Fruit fly (Drosophila melanogaster) whole organism, embryonic: ENCODE data around the gene sicily.

ENCODE experiments used
- Asciz ChIP-seq: fragments of 200-800 bp; sonication (Bioruptor generic); optimal IDR thresholded peaks from 2 replicates; lab custom pipeline; 2017; ENCODE audit warnings: missing biosample characterization, mild to moderate bottlenecking, missing genetic modification characterization, missing genetic modification reagents
- Atf-2 ChIP-seq: fragments of 200-800 bp; sonication (Bioruptor generic); optimal IDR thresholded peaks from 2 replicates; lab custom pipeline; 2016; ENCODE audit warnings: missing biosample characterization, missing genetic modification characterization
- BEAF-32 ChIP-seq: fragments of 200-800 bp; sonication (Bioruptor generic); optimal IDR thresholded peaks from 3 replicates; lab custom pipeline; 2017; ENCODE audit warnings: missing biosample characterization, missing genetic modification characterization, mild to moderate bottlenecking, moderate library complexity, missing genetic modification reagents
- CG10147 ChIP-seq: fragments of 200-800 bp; sonication (Bioruptor generic); optimal IDR thresholded peaks from 2 replicates; lab custom pipeline; 2019; ENCODE audit warnings: missing biosample characterization, mild to moderate bottlenecking, missing genetic modification characterization, moderate library complexity
- CG10321 ChIP-seq: fragments of 200-800 bp; sonication (Bioruptor generic); IDR thresholded peaks from 2 replicates; pipeline ENCODE4 v1.3.6; 2022; ENCODE audit warnings: missing biosample characterization, missing genetic modification characterization
- CG10654 ChIP-seq: fragments of 200-800 bp; sonication (Bioruptor generic); optimal IDR thresholded peaks from 2 replicates; lab custom pipeline; 2016; ENCODE audit warnings: missing biosample characterization, missing genetic modification characterization
- CG11085 ChIP-seq: fragments of 200-800 bp; sonication (Bioruptor generic); IDR thresholded peaks from 2 replicates; pipeline ENCODE4 v1.3.6; 2022; ENCODE audit warnings: missing biosample characterization, missing genetic modification characterization
- CG11456 ChIP-seq: fragments of 200-800 bp; sonication (Bioruptor generic); IDR thresholded peaks from 3 replicates; pipeline ENCODE4 v1.3.6; 2022; ENCODE audit warnings: missing biosample characterization, missing genetic modification characterization
- CG13123 ChIP-seq: fragments of 200-800 bp; sonication (Bioruptor generic); optimal IDR thresholded peaks from 2 replicates; lab custom pipeline; 2016; ENCODE audit warnings: missing biosample characterization, missing genetic modification characterization
- CG14014 ChIP-seq: fragments of 200-800 bp; sonication (Bioruptor generic); IDR thresholded peaks from 2 replicates; pipeline ENCODE4 v1.3.6; 2022; ENCODE audit warnings: missing biosample characterization, missing genetic modification characterization
- CG14050 ChIP-seq: fragments of 200-800 bp; sonication (Bioruptor generic); IDR thresholded peaks from 3 replicates; pipeline ENCODE4 v1.3.6; 2022; ENCODE audit warnings: missing biosample characterization, missing genetic modification characterization
- CG14441 ChIP-seq: fragments of 200-800 bp; sonication (Bioruptor generic); IDR thresholded peaks from 2 replicates; pipeline ENCODE4 v1.3.6; 2022; ENCODE audit warnings: missing biosample characterization, missing genetic modification characterization
- CG14965 ChIP-seq: fragments of 200-800 bp; sonication (Bioruptor generic); optimal IDR thresholded peaks from 2 replicates; lab custom pipeline; 2016; ENCODE audit warnings: missing biosample characterization, missing genetic modification characterization, borderline replicate concordance
- CG15696 ChIP-seq: fragments of 200-800 bp; sonication (Bioruptor generic); optimal IDR thresholded peaks from 2 replicates; lab custom pipeline; 2019; ENCODE audit warnings: missing biosample characterization, mild to moderate bottlenecking, missing genetic modification characterization, moderate library complexity
- CG17186 ChIP-seq: fragments of 200-800 bp; sonication (Bioruptor generic); optimal IDR thresholded peaks from 3 replicates; lab custom pipeline; 2017; ENCODE audit warnings: missing biosample characterization, missing genetic modification reagents, missing genetic modification characterization
- CG18764 ChIP-seq: fragments of 200-800 bp; sonication (Bioruptor generic); optimal IDR thresholded peaks from 3 replicates; lab custom pipeline; 2016; ENCODE audit warnings: missing biosample characterization, missing genetic modification characterization
- CG32772 ChIP-seq: fragments of 200-800 bp; sonication (Bioruptor generic); IDR thresholded peaks from 2 replicates; pipeline ENCODE4 v1.3.6; 2022; ENCODE audit warnings: missing biosample characterization, missing genetic modification characterization
- CG4404 ChIP-seq: fragments of 200-800 bp; sonication (Bioruptor generic); IDR thresholded peaks from 2 replicates; pipeline ENCODE4 v1.3.6; 2022; ENCODE audit warnings: missing biosample characterization, missing genetic modification characterization
- CG4707 ChIP-seq: fragments of 200-800 bp; sonication (Bioruptor generic); optimal IDR thresholded peaks from 2 replicates; lab custom pipeline; 2018; ENCODE audit warnings: missing biosample characterization, mild to moderate bottlenecking, missing genetic modification characterization, moderate library complexity
- CG6175 ChIP-seq: fragments of 200-800 bp; sonication (Bioruptor generic); IDR thresholded peaks from 3 replicates; pipeline ENCODE4 v1.3.6; 2022; ENCODE audit warnings: missing biosample characterization, missing genetic modification characterization
- CG6654 ChIP-seq: fragments of 200-800 bp; sonication (Bioruptor generic); optimal IDR thresholded peaks from 2 replicates; lab custom pipeline; 2017; ENCODE audit warnings: missing biosample characterization, mild to moderate bottlenecking, missing genetic modification characterization
- CG7786 ChIP-seq: fragments of 200-800 bp; sonication (Bioruptor generic); optimal IDR thresholded peaks from 2 replicates; lab custom pipeline; 2016; ENCODE audit warnings: missing biosample characterization, missing genetic modification characterization
- CG7963 ChIP-seq: fragments of 200-800 bp; sonication (Bioruptor generic); IDR thresholded peaks from 3 replicates; pipeline ENCODE4 v1.3.6; 2022; ENCODE audit warnings: missing biosample characterization, missing genetic modification characterization; ENCODE audit not compliant: partially characterized antibody
- CG8290 ChIP-seq, 3 experiments: fragments of 200-800 bp; sonication (Bioruptor generic); optimal IDR thresholded peaks; 2 replicates each; lab custom pipeline; 2016 to 2019; ENCODE audit warnings: missing biosample characterization in 3 of 3, missing genetic modification characterization in 3 of 3, mild to moderate bottlenecking in 2 of 3, moderate library complexity in 1 of 3
- CG9437 ChIP-seq: fragments of 200-800 bp; sonication (Bioruptor generic); optimal IDR thresholded peaks from 2 replicates; lab custom pipeline; 2018; ENCODE audit warnings: missing biosample characterization, mild to moderate bottlenecking, missing genetic modification characterization
- CTCF ChIP-seq: fragments of 200-800 bp; sonication (Bioruptor generic); optimal IDR thresholded peaks from 2 replicates; lab custom pipeline; 2017; ENCODE audit warnings: missing biosample characterization, mild to moderate bottlenecking, missing genetic modification characterization, moderate library complexity
- D19A ChIP-seq: fragments of 200-800 bp; optimal IDR thresholded peaks from 3 replicates; lab custom pipeline; 2019; ENCODE audit warnings: missing biosample characterization, mild to moderate bottlenecking, missing genetic modification characterization, moderate library complexity
- Gsc ChIP-seq: fragments of 200-800 bp; sonication (Bioruptor generic); IDR thresholded peaks from 2 replicates; pipeline ENCODE4 v1.3.6; 2022; ENCODE audit warnings: missing biosample characterization, missing genetic modification characterization
- HLH4C ChIP-seq: fragments of 200-800 bp; sonication (Bioruptor generic); IDR thresholded peaks from 3 replicates; pipeline ENCODE4 v1.3.6; 2022; ENCODE audit warnings: missing biosample characterization, missing genetic modification characterization; ENCODE audit not compliant: partially characterized antibody
- Hr3 ChIP-seq: fragments of 200-800 bp; sonication (Bioruptor generic); optimal IDR thresholded peaks from 3 replicates; lab custom pipeline; 2016; ENCODE audit warnings: missing biosample characterization, missing genetic modification characterization
- Hr78 ChIP-seq, 2 experiments: fragments of 200-800 bp in 1 of 2; fragments of >200 bp in 1 of 2; sonication (Bioruptor generic) in 1 of 2; optimal IDR thresholded peaks; 2 replicates each; lab custom pipeline; 2017 to 2019; ENCODE audit warnings: missing biosample characterization in 2 of 2, missing genetic modification characterization in 2 of 2, mild to moderate bottlenecking in 1 of 2, moderate library complexity in 1 of 2
- Meics ChIP-seq: fragments of 200-800 bp; sonication (Bioruptor generic); optimal IDR thresholded peaks from 2 replicates; lab custom pipeline; 2017; ENCODE audit warnings: missing biosample characterization, mild to moderate bottlenecking, missing genetic modification characterization
- NFAT ChIP-seq: fragments of 200-800 bp; sonication (Bioruptor generic); IDR thresholded peaks from 2 replicates; pipeline ENCODE4 v1.3.6; 2022; ENCODE audit warnings: missing biosample characterization, missing genetic modification characterization
- Optix ChIP-seq: fragments of 200-800 bp; sonication (Bioruptor generic); IDR thresholded peaks from 3 replicates; pipeline ENCODE4 v1.3.6; 2022; ENCODE audit warnings: missing biosample characterization, missing genetic modification characterization
- Ptx1 ChIP-seq: fragments of 200-800 bp; sonication (Bioruptor generic); IDR thresholded peaks from 2 replicates; pipeline ENCODE4 v1.3.6; 2022; ENCODE audit warnings: missing biosample characterization, missing genetic modification characterization
- Six4 ChIP-seq: fragments of 200-800 bp; sonication (Bioruptor generic); optimal IDR thresholded peaks from 2 replicates; lab custom pipeline; 2016; ENCODE audit warnings: missing biosample characterization, missing genetic modification characterization
- Tbp ChIP-seq: fragments of >200 bp; optimal IDR thresholded peaks from 2 replicates; lab custom pipeline; 2018; ENCODE audit warnings: missing biosample characterization, missing genetic modification characterization
- Vsx1 ChIP-seq: fragments of 200-800 bp; sonication (Bioruptor generic); optimal IDR thresholded peaks from 2 replicates; lab custom pipeline; 2017; ENCODE audit warnings: missing biosample characterization, mild to moderate bottlenecking, missing genetic modification characterization, missing genetic modification reagents
- ase ChIP-seq: fragments of 200-800 bp; sonication (Bioruptor generic); IDR thresholded peaks from 3 replicates; pipeline ENCODE4 v1.3.6; 2022; ENCODE audit warnings: missing biosample characterization, missing genetic modification characterization
- ash1 ChIP-seq: fragments of 200-800 bp; sonication (Bioruptor generic); optimal IDR thresholded peaks from 2 replicates; lab custom pipeline; 2018; ENCODE audit warnings: missing biosample characterization, mild to moderate bottlenecking, missing genetic modification characterization
- cato ChIP-seq: fragments of 200-800 bp; sonication (Bioruptor generic); optimal IDR thresholded peaks from 2 replicates; lab custom pipeline; 2016; ENCODE audit warnings: missing biosample characterization, missing genetic modification characterization, borderline replicate concordance
- grau ChIP-seq: fragments of 200-800 bp; optimal IDR thresholded peaks from 3 replicates; lab custom pipeline; 2019; ENCODE audit warnings: missing biosample characterization, mild to moderate bottlenecking, missing genetic modification characterization, moderate library complexity
- knrl ChIP-seq: fragments of 200-800 bp; sonication (Bioruptor generic); IDR thresholded peaks from 3 replicates; pipeline ENCODE4 v1.3.6; 2022; ENCODE audit warnings: missing biosample characterization, missing genetic modification characterization; ENCODE audit not compliant: partially characterized antibody
- luna ChIP-seq: fragments of 200-800 bp; sonication (Bioruptor generic); optimal IDR thresholded peaks from 2 replicates; lab custom pipeline; 2016; ENCODE audit warnings: missing biosample characterization, missing genetic modification characterization
- mirr ChIP-seq: fragments of 200-800 bp; sonication (Bioruptor generic); optimal IDR thresholded peaks from 3 replicates; lab custom pipeline; 2018; ENCODE audit warnings: missing biosample characterization, mild to moderate bottlenecking, missing genetic modification characterization
- peb ChIP-seq: fragments of 200-800 bp; sonication (Bioruptor generic); IDR thresholded peaks from 2 replicates; pipeline ENCODE4 v1.3.6; 2022; ENCODE audit warnings: missing biosample characterization, missing genetic modification characterization
- rib ChIP-seq: fragments of 200-800 bp; sonication (Bioruptor generic); IDR thresholded peaks from 2 replicates; pipeline ENCODE4 v1.3.6; 2022; ENCODE audit warnings: missing biosample characterization, missing genetic modification characterization
- shn ChIP-seq: fragments of 200-800 bp; sonication (Bioruptor generic); optimal IDR thresholded peaks from 3 replicates; lab custom pipeline; 2016; ENCODE audit warnings: missing biosample characterization, missing genetic modification characterization
- sima ChIP-seq: fragments of 200-800 bp; sonication (Bioruptor generic); optimal IDR thresholded peaks from 2 replicates; lab custom pipeline; 2016; ENCODE audit warnings: missing biosample characterization, missing genetic modification characterization
- tna ChIP-seq: fragments of 200-800 bp; sonication (Bioruptor generic); IDR thresholded peaks from 2 replicates; pipeline ENCODE4 v1.3.6; 2022; ENCODE audit warnings: missing biosample characterization, missing genetic modification characterization; ENCODE audit not compliant: partially characterized antibody
- vfl ChIP-seq: fragments of 200-800 bp; sonication (Bioruptor generic); optimal IDR thresholded peaks from 2 replicates; lab custom pipeline; 2016; ENCODE audit warnings: missing biosample characterization, missing genetic modification characterization

The sicily gene

dm6 chrX:11920959-11921358, 29.4 kb downstream of the sicily start (continued):
- peak; percentile 59; the same call in 1 of the 2 replicates for TF ChIP-seq CG11085 (GFP tag; lab: Robert Waterston, UW)
- TF ChIP-seq Vsx1 (GFP tag; lab: Kevin White, UChicago) = peak; percentile 90
- peak; percentile 12 for TF ChIP-seq vfl (GFP tag; lab: Kevin White, UChicago)
- TF ChIP-seq ash1 (GFP tag; lab: Kevin White, UChicago) = no peak
- peak; percentile 85 for TF ChIP-seq CG9437 (GFP tag; lab: Kevin White, UChicago)
- peak; percentile 81 for TF ChIP-seq cato (GFP tag; lab: Kevin White, UChicago)
- peak; percentile 85 for TF ChIP-seq Hr3 (GFP tag; lab: Kevin White, UChicago)
- TF ChIP-seq CG18764 (GFP tag; lab: Kevin White, UChicago) = peak; percentile 74
- peak; percentile 92 for TF ChIP-seq CG10147 (GFP tag; lab: Kevin White, UChicago)
- no peak for TF ChIP-seq HLH4C (GFP tag; lab: Robert Waterston, UW)
- peak; percentile 74 for TF ChIP-seq peb (GFP tag; lab: Robert Waterston, UW)
- peak; percentile 76 for TF ChIP-seq CG4707
- TF ChIP-seq CG14441 (GFP tag; lab: Robert Waterston, UW) = peak; percentile 86
- peak; percentile 50 for TF ChIP-seq CG4404 (GFP tag; lab: Robert Waterston, UW)
- no peak for TF ChIP-seq Tbp (GFP tag; lab: Kevin White, UChicago)
- TF ChIP-seq mirr (GFP tag; lab: Kevin White, UChicago) = peak; percentile 52
- peak; percentile 82; the same call in 2 of the 3 replicates for TF ChIP-seq CG6175
- TF ChIP-seq CG10321 (GFP tag; lab: Robert Waterston, UW) = no peak
- peak; percentile 76 for TF ChIP-seq rib
- peak; percentile 91 for TF ChIP-seq CG14014 (GFP tag; lab: Robert Waterston, UW)
- peak; percentile 84 for TF ChIP-seq CG32772 (GFP tag; lab: Robert Waterston, UW)
- peak; percentile 58 for TF ChIP-seq CG15696 (tag; lab: Kevin White, UChicago)
- TF ChIP-seq CG11456 (GFP tag; lab: Robert Waterston, UW) = peak; percentile 86
- TF ChIP-seq CG8290 (GFP tag; optimal IDR thresholded peaks at IDR 0.05; lab: Kevin White, UChicago) = peak; percentile 71
- TF ChIP-seq CG8290 (tag; optimal IDR thresholded peaks at IDR 0.05; lab: Kevin White, UChicago) = peak in 1 of 2 experiments; percentile 39
- peak in 1 of 2 experiments; percentile 79 for TF ChIP-seq Hr78 (GFP tag; optimal IDR thresholded peaks at IDR 0.05; lab: Kevin White, UChicago)
- peak; percentile 90 for TF ChIP-seq D19A (tag; lab: Kevin White, UChicago)
- peak; percentile 93 for TF ChIP-seq grau
- peak; percentile 79 for TF ChIP-seq CG10654
- peak; percentile 28 for TF ChIP-seq CG17186 (GFP tag; lab: Kevin White, UChicago)
- no peak for TF ChIP-seq CG14965 (GFP tag; lab: Kevin White, UChicago)
- peak; percentile 58 for TF ChIP-seq CTCF (GFP tag; lab: Kevin White, UChicago)
- TF ChIP-seq Six4 (GFP tag; lab: Kevin White, UChicago) = peak; percentile 81
- TF ChIP-seq Meics (GFP tag; lab: Kevin White, UChicago) = peak; percentile 88
- peak; percentile 63 for TF ChIP-seq shn (GFP tag; lab: Kevin White, UChicago)
- peak; percentile 63 for TF ChIP-seq CG6654 (GFP tag; lab: Kevin White, UChicago)
- TF ChIP-seq CG14050 (GFP tag; lab: Robert Waterston, UW) = peak; percentile 84
- TF ChIP-seq Gsc (GFP tag; lab: Robert Waterston, UW) = peak; percentile 35; the same call in 1 of the 2 replicates
- peak; percentile 62 for TF ChIP-seq NFAT (GFP tag; lab: Robert Waterston, UW)
- TF ChIP-seq CG7786 (GFP tag; lab: Kevin White, UChicago) = peak; percentile 61
- TF ChIP-seq BEAF-32 (GFP tag; lab: Kevin White, UChicago) = no peak
- no peak for TF ChIP-seq tna (GFP tag; lab: Robert Waterston, UW)
- no peak for TF ChIP-seq sima (GFP tag; lab: Kevin White, UChicago)
- TF ChIP-seq Atf-2 (GFP tag; lab: Kevin White, UChicago) = peak; percentile 69
- TF ChIP-seq knrl (GFP tag; lab: Robert Waterston, UW) = no peak
- TF ChIP-seq ase (GFP tag; lab: Robert Waterston, UW) = peak; percentile 74
- peak; percentile 9 for TF ChIP-seq luna (GFP tag; lab: Kevin White, UChicago)
- TF ChIP-seq CG7963 (GFP tag; lab: Robert Waterston, UW) = no peak
- TF ChIP-seq Ptx1 (GFP tag; lab: Robert Waterston, UW) = peak; percentile 94
- TF ChIP-seq CG13123 (GFP tag; lab: Kevin White, UChicago) = peak; percentile 70
- TF ChIP-seq Optix (GFP tag; lab: Robert Waterston, UW) = no peak
- TF ChIP-seq Asciz (GFP tag; lab: Kevin White, UChicago) = peak; percentile 89
